Worm (Caenorhabditis elegans): ENCODE measurements around the gene lsm-7.
"Not testable (repeated sequence)": the region's sequence is repeated elsewhere in the genome, so short reads cannot be mapped to it uniquely, and the experiment has no call there.

Gene lsm-7

DNA sequence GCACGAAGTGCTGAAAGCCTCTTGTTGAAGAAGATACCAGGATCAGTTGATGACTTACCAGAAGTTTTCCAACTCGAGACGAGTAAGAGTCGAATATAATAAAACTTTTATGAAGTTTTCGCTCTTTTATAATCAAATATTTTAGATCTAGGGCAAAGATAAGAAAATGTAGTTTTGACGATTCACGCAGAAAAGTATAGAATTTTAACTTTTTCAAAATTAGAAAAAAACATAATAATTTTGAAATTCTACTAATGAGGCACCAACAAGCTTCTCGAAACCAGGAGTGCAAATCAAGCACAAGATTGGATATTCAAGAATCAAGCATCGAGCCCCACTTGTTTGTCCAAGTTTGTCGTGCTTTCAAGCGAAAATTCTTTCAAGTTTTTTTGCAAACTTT is 15.5 kb downstream of the lsm-7 start, which contains the start of gene Y69E1A.1:
Gene Y69E1A.1, minus strand, starts transcription at position 101 of the 400 bp plus-strand sequence.
- TF ChIP-seq elt-2 (tag; optimal IDR thresholded peaks at IDR 0.05) (no peak), ceh-9 (tag; optimal IDR thresholded peaks at IDR 0.05) (no peak), elt-3 (tag; optimal IDR thresholded peaks at IDR 0.05) (no peak), daf-12 (tag; optimal IDR thresholded peaks at IDR 0.05) (no peak), elt-1 (tag; optimal IDR thresholded peaks at IDR 0.05) (no peak), unc-39 (tag; optimal IDR thresholded peaks at IDR 0.05) (no peak), nhr-237 (tag; optimal IDR thresholded peaks at IDR 0.05) (no peak), fos-1 (tag; optimal IDR thresholded peaks at IDR 0.05) (no peak), ceh-16 (tag; optimal IDR thresholded peaks at IDR 0.05) (no peak), nhr-12 (tag; optimal IDR thresholded peaks at IDR 0.05) (no peak), zag-1 (tag; optimal IDR thresholded peaks at IDR 0.05) (no peak)

DNA sequence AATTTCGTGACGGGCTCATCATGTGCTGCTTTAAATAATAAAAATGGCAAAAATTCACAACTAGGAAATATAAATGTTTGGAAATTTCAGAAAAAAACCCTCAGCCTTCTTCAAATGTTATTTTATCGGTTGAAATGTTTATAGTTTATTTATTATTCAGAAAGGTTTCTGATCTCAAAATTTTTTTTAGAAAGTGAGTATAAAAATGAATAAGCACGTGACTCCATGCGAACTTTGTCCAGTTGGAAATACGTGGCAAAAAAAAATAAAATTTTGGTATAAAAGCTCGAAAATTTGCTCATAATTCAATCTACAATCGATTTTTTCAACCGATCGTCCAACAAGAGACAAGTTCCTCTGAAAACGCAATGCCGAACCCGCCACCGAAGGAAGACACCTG is 16.2 kb downstream of the lsm-7 start, which contains the start of gene nsph-3.1:
Gene nsph-3.1, plus strand, starts transcription at position 301 of the 400 bp plus-strand sequence.
- TF ChIP-seq unc-62 (GFP tag; optimal IDR thresholded peaks at IDR 0.05) (no peak), ceh-82 (tag; optimal IDR thresholded peaks at IDR 0.05) (no peak), snpc-4 (tag; optimal IDR thresholded peaks at IDR 0.05) (no peak), nhr-43 (tag; optimal IDR thresholded peaks at IDR 0.05; ENCODE audit: poor library complexity, severe bottlenecking) (no peak), elt-1 (tag; optimal IDR thresholded peaks at IDR 0.05) (no peak), lin-39 (tag; optimal IDR thresholded peaks at IDR 0.05) (no peak), eor-1 (tag; optimal IDR thresholded peaks at IDR 0.05) (no peak), pqm-1 (tag; optimal IDR thresholded peaks at IDR 0.05) (no peak), egl-5 (tag; optimal IDR thresholded peaks at IDR 0.05) (no peak), fos-1 (tag; optimal IDR thresholded peaks at IDR 0.05) (no peak), unc-39 (tag; optimal IDR thresholded peaks at IDR 0.05) (no peak), nhr-77 (tag; optimal IDR thresholded peaks at IDR 0.05) (no peak)

- TF ChIP-seq jun-1 (tag; optimal IDR thresholded peaks at IDR 0.05) = no peak
- TF ChIP-seq nhr-43 (tag; optimal IDR thresholded peaks at IDR 0.05; ENCODE audit: poor library complexity, severe bottlenecking) = peak; percentile 41
Measured at ce11 chrIV:10950363-10951214, 17.3 kb downstream of the lsm-7 start.

ce11 chrIV:10951997-10952396 is 18.7 kb downstream of the lsm-7 start, which contains the start of gene Y69E1A.3:
TSS of gene Y69E1A.3 (plus strand) at chrIV:10952297.
- TF ChIP-seq eor-1 (tag; optimal IDR thresholded peaks at IDR 0.05) = no peak
- no peak for TF ChIP-seq elt-3 (tag; optimal IDR thresholded peaks at IDR 0.05)
- TF ChIP-seq nhr-237 (tag; optimal IDR thresholded peaks at IDR 0.05) = no peak
- no peak for TF ChIP-seq nhr-25 (tag; optimal IDR thresholded peaks at IDR 0.05)
- no peak for TF ChIP-seq ceh-9 (tag; optimal IDR thresholded peaks at IDR 0.05)
- TF ChIP-seq pha-4 (tag; optimal IDR thresholded peaks at IDR 0.05) = no peak
- TF ChIP-seq R02D3.7 (tag; optimal IDR thresholded peaks at IDR 0.05) = no peak
- TF ChIP-seq lin-15B (tag; optimal IDR thresholded peaks at IDR 0.05) = no peak

- TF ChIP-seq lsy-12, ztf-11, zag-1 (tag; optimal IDR thresholded peaks at IDR 0.05): not testable (repeated sequence)
Measured at ce11 chrIV:10954955-10955354, 21.7 kb downstream of the lsm-7 start, which contains the start of gene Y69E1A.4. TSS of gene Y69E1A.4 (plus strand) at chrIV:10955255.

ce11 chrIV:10957583-10958229 is 24.4 kb downstream of the lsm-7 start, which contains the start of gene Y69E1A.5:
TSS of gene Y69E1A.5 (minus strand) at chrIV:10957655.
- no peak for TF ChIP-seq elt-3 (tag; optimal IDR thresholded peaks at IDR 0.05)
- no peak for TF ChIP-seq ceh-28 (tag; optimal IDR thresholded peaks at IDR 0.05)
- TF ChIP-seq unc-39 (tag; optimal IDR thresholded peaks at IDR 0.05) = no peak
- no peak for TF ChIP-seq tbx-2 (tag; optimal IDR thresholded peaks at IDR 0.05)
